Worm (Caenorhabditis elegans) whole organism, L3 larva: Measurements from ENCODE around the gene snrp-200.

Experiments
- R02D3.7 ChIP-seq: fragments of 150-350 bp; optimal IDR thresholded peaks from 2 replicates; lab custom pipeline; 2014; ENCODE audit warnings: missing biosample characterization, missing genetic modification characterization
- egl-27 ChIP-seq: sonication (generic microtip); optimal IDR thresholded peaks from 4 replicates; lab custom pipeline; 2017; ENCODE audit warnings: missing biosample characterization, missing genetic modification reagents, missing genetic modification characterization
- mdl-1 ChIP-seq: fragments of 150-350 bp; optimal IDR thresholded peaks from 2 replicates; lab custom pipeline; 2014; ENCODE audit warnings: missing biosample characterization, missing genetic modification characterization
- nhr-12 ChIP-seq: fragments of 150-350 bp; optimal IDR thresholded peaks from 2 replicates; lab custom pipeline; 2014; ENCODE audit warnings: missing biosample characterization, missing genetic modification characterization
- nhr-237 ChIP-seq: fragments of 150-350 bp; optimal IDR thresholded peaks from 2 replicates; lab custom pipeline; 2014; ENCODE audit warnings: missing biosample characterization, missing genetic modification characterization
- nhr-77 ChIP-seq: fragments of 150-350 bp; optimal IDR thresholded peaks from 2 replicates; lab custom pipeline; 2014; ENCODE audit warnings: missing biosample characterization, missing genetic modification characterization
- pha-4 ChIP-seq: fragments of 150-350 bp; optimal IDR thresholded peaks from 2 replicates; lab custom pipeline; 2014; ENCODE audit warnings: missing biosample characterization, missing genetic modification reagents, missing genetic modification characterization

ce11 chrII:12764476-12764875 is 27.8 kb upstream of the snrp-200 start:
- TF ChIP-seq pha-4 (no peak), mdl-1 (tag; lab: Kevin White, UChicago) (no peak), nhr-237 (tag; lab: Kevin White, UChicago) (no peak), egl-27 (tag; lab: Kevin White, UChicago) (no peak), R02D3.7 (tag; lab: Kevin White, UChicago) (no peak), nhr-12 (tag; lab: Kevin White, UChicago) (no peak), nhr-77 (no peak)
